Fruit fly (Drosophila melanogaster) whole organism, embryonic: ENCODE results near the gene ss.

Source experiments
- ATbp ChIP-seq: fragments of 200-800 bp; sonication (Bioruptor generic); optimal IDR thresholded peaks from 2 replicates; lab custom pipeline; 2017; ENCODE audit warnings: missing biosample characterization, mild to moderate bottlenecking, missing genetic modification characterization, missing genetic modification reagents
- Blimp-1 ChIP-seq: fragments of 200-800 bp; sonication (Bioruptor generic); optimal IDR thresholded peaks from 3 replicates; lab custom pipeline; 2018; ENCODE audit warnings: missing biosample characterization, missing genetic modification characterization, mild to moderate bottlenecking, moderate library complexity, missing genetic modification reagents
- CG10267 ChIP-seq: fragments of 200-800 bp; sonication (Bioruptor generic); optimal IDR thresholded peaks from 2 replicates; lab custom pipeline; 2018; ENCODE audit warnings: missing biosample characterization, mild to moderate bottlenecking, missing genetic modification characterization, moderate library complexity
- CG10431 ChIP-seq: fragments of 200-800 bp; sonication (Bioruptor generic); optimal IDR thresholded peaks from 3 replicates; lab custom pipeline; 2018; ENCODE audit warnings: missing biosample characterization, mild to moderate bottlenecking, missing genetic modification characterization
- CG17802 ChIP-seq: fragments of 200-800 bp; sonication (Bioruptor generic); optimal IDR thresholded peaks from 2 replicates; lab custom pipeline; 2018; ENCODE audit warnings: missing biosample characterization, mild to moderate bottlenecking, missing genetic modification characterization, moderate library complexity
- CG8281 ChIP-seq: fragments of 200-800 bp; sonication (Bioruptor generic); optimal IDR thresholded peaks from 2 replicates; lab custom pipeline; 2018; ENCODE audit warnings: missing biosample characterization, mild to moderate bottlenecking, missing genetic modification characterization, moderate library complexity
- Dek ChIP-seq: fragments of 200-800 bp; sonication (Bioruptor generic); optimal IDR thresholded peaks from 3 replicates; lab custom pipeline; 2019; ENCODE audit warnings: missing biosample characterization, mild to moderate bottlenecking, missing genetic modification characterization, moderate library complexity
- Hr51 ChIP-seq, 2 experiments: fragments of 200-800 bp; sonication (Bioruptor generic); optimal IDR thresholded peaks; 2 replicates in 1 of 2; 3 replicates in 1 of 2; lab custom pipeline; 2016 to 2018; ENCODE audit warnings: missing biosample characterization in 2 of 2, missing genetic modification characterization in 2 of 2, mild to moderate bottlenecking in 1 of 2, moderate library complexity in 1 of 2
- Hr78 ChIP-seq, 2 experiments: fragments of 200-800 bp in 1 of 2; fragments of >200 bp in 1 of 2; sonication (Bioruptor generic) in 1 of 2; optimal IDR thresholded peaks; 2 replicates each; lab custom pipeline; 2017 to 2019; ENCODE audit warnings: missing biosample characterization in 2 of 2, missing genetic modification characterization in 2 of 2, mild to moderate bottlenecking in 1 of 2, moderate library complexity in 1 of 2
- ash1 ChIP-seq: fragments of 200-800 bp; sonication (Bioruptor generic); optimal IDR thresholded peaks from 2 replicates; lab custom pipeline; 2018; ENCODE audit warnings: missing biosample characterization, mild to moderate bottlenecking, missing genetic modification characterization
- pita ChIP-seq: fragments of 200-800 bp; sonication (Bioruptor generic); optimal IDR thresholded peaks from 2 replicates; lab custom pipeline; 2017; ENCODE audit warnings: missing biosample characterization, mild to moderate bottlenecking, missing genetic modification characterization
- slou ChIP-seq: fragments of 200-800 bp; sonication (Bioruptor generic); optimal IDR thresholded peaks from 3 replicates; lab custom pipeline; 2016; ENCODE audit warnings: missing biosample characterization, missing genetic modification characterization
- zfh1 ChIP-seq: fragments of 200-800 bp; sonication (Bioruptor generic); IDR thresholded peaks from 3 replicates; pipeline ENCODE4 v1.3.6; 2022; ENCODE audit warnings: missing biosample characterization, missing genetic modification characterization

dm6 chr3R:16355393-16355943 is 48.0 kb downstream of the ss start:
- TF ChIP-seq Hr78 (GFP tag; optimal IDR thresholded peaks at IDR 0.05; lab: Kevin White, UChicago): peak in 1 of 2 experiments; percentile 5
- no peak for TF ChIP-seq pita (GFP tag; lab: Kevin White, UChicago)
- no peak for TF ChIP-seq ATbp (GFP tag; lab: Kevin White, UChicago)
- peak in 1 of 2 experiments; percentile 10 for TF ChIP-seq Hr51 (GFP tag; optimal IDR thresholded peaks at IDR 0.05; lab: Kevin White, UChicago)
- TF ChIP-seq slou (GFP tag; lab: Kevin White, UChicago): no peak
- TF ChIP-seq zfh1: 0 out of 3 replicates have a peak, but pooled peaks have one; percentile 10
- no peak for TF ChIP-seq CG17802 (tag; lab: Kevin White, UChicago)
- no peak for TF ChIP-seq CG8281 (tag; lab: Kevin White, UChicago)
- no peak for TF ChIP-seq CG10267 (tag; lab: Kevin White, UChicago)
- TF ChIP-seq ash1 (GFP tag; lab: Kevin White, UChicago): peak; percentile 5
- peak; percentile 44 for TF ChIP-seq Dek (tag; lab: Kevin White, UChicago)
- no peak for TF ChIP-seq CG10431
- no peak for TF ChIP-seq Blimp-1
